Worm (Caenorhabditis elegans) whole organism, young adult: Measurements from ENCODE around the gene npr-41.

Experiments used
- B0019.2 ChIP-seq: fragments of 200-800 bp; sonication (Bioruptor generic); conservative IDR thresholded peaks from 2 replicates; pipeline ENCODE4 v1.3.6; 2022; ENCODE audit warnings: missing genetic modification reagents, missing genetic modification characterization, missing compliant biosample characterization
- B0336.3 ChIP-seq: fragments of 200-800 bp; sonication (Bioruptor generic); IDR thresholded peaks from 2 replicates; pipeline ENCODE4 v1.3.6; 2022; ENCODE audit warnings: missing genetic modification characterization, missing compliant biosample characterization
- C17E4.6 ChIP-seq: fragments of 200-800 bp; sonication (Bioruptor generic); IDR thresholded peaks from 2 replicates; pipeline ENCODE4 v1.3.6; 2022; ENCODE audit warnings: missing genetic modification reagents, missing genetic modification characterization, missing compliant biosample characterization
- F57A8.1 ChIP-seq: fragments of 200-800 bp; sonication (Bioruptor generic); optimal IDR thresholded peaks from 2 replicates; lab custom pipeline; 2018; ENCODE audit warnings: mild to moderate bottlenecking, missing genetic modification characterization, moderate library complexity, missing compliant biosample characterization
- ama-1 ChIP-seq, 3 experiments: fragments of 150-350 bp in 1 of 3; sonication (generic microtip) in 2 of 3; optimal IDR thresholded peaks; 2 replicates each; lab custom pipeline; 2014 to 2018; ENCODE audit warnings: missing biosample characterization in 2 of 3, missing genetic modification characterization in 2 of 3, missing genetic modification reagents in 2 of 3
- cebp-1 ChIP-seq, 2 experiments: fragments of 200-800 bp in 1 of 2; sonication (Bioruptor generic) in 1 of 2; sonication (generic microtip) in 1 of 2; IDR thresholded peaks in 1 of 2; optimal IDR thresholded peaks in 1 of 2; 2 replicates each; pipeline versions ENCODE4 v1.3.6 to Lab custom; 2017 to 2022; ENCODE audit warnings: missing compliant biosample characterization in 2 of 2, missing genetic modification characterization in 2 of 2, mild to moderate bottlenecking in 1 of 2, missing genetic modification reagents in 1 of 2, moderate library complexity in 1 of 2
- cebp-2 ChIP-seq: fragments of 200-800 bp; sonication (Bioruptor generic); IDR thresholded peaks from 2 replicates; pipeline ENCODE4 v1.3.6; 2022; ENCODE audit warnings: missing genetic modification characterization, missing compliant biosample characterization
- ceh-27 ChIP-seq: fragments of 200-800 bp; sonication (Bioruptor generic); optimal IDR thresholded peaks from 2 replicates; lab custom pipeline; 2018; ENCODE audit warnings: mild to moderate bottlenecking, missing genetic modification characterization, moderate library complexity, missing compliant biosample characterization
- lin-35 ChIP-seq, 3 experiments: fragments of 150-350 bp in 2 of 3; sonication (generic microtip) in 1 of 3; optimal IDR thresholded peaks; 2 replicates each; lab custom pipeline; 2014 to 2018; ENCODE audit warnings: missing biosample characterization in 3 of 3, missing genetic modification characterization in 3 of 3, missing genetic modification reagents in 3 of 3
- nfya-2 ChIP-seq: fragments of 200-800 bp; sonication (Bioruptor generic); IDR thresholded peaks from 2 replicates; pipeline ENCODE4 v1.3.6; 2022; ENCODE audit warnings: missing genetic modification reagents, missing genetic modification characterization, missing compliant biosample characterization
- sdz-38 ChIP-seq: sonication (generic microtip); optimal IDR thresholded peaks from 2 replicates; lab custom pipeline; 2016; ENCODE audit warnings: missing genotype, missing genetic modification characterization, missing compliant biosample characterization
- tbp1 ChIP-seq: fragments of 200-800 bp; sonication (Bioruptor generic); optimal IDR thresholded peaks from 2 replicates; lab custom pipeline; 2018; ENCODE audit warnings: mild to moderate bottlenecking, missing genetic modification characterization, missing compliant biosample characterization
- unc-62 ChIP-seq: fragments of 150-350 bp; optimal IDR thresholded peaks from 2 replicates; lab custom pipeline; 2014; ENCODE audit warnings: missing biosample characterization, missing genetic modification reagents, missing genetic modification characterization
- ztf-6 ChIP-seq: fragments of 200-800 bp; sonication (Bioruptor generic); IDR thresholded peaks from 2 replicates; pipeline ENCODE4 v1.3.6; 2022; ENCODE audit warnings: missing genetic modification reagents, missing genetic modification characterization, missing compliant biosample characterization

DNA sequence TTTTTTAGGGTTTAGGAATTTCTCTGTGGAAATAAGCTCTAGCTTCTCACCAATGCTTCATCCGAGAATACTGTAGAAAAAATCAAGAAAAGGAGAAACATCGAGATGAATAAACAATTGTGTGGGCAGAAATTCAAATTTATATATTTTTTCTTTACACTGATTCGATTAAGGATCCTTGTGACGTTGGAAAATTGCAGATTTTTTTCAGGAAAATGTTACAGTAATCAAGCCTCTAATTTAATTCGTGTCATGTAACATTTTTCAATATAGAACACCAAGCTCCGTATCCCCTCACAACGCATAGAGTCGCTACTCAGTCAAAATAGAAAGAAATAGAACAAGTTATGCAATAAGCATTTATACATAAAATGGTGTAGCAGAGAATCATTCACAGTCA, 34.1 kb upstream of the npr-41 start, which contains the start of gene W02B12.16:
- TF ChIP-seq ama-1 (optimal IDR thresholded peaks at IDR 0.05; lab: Kevin White, UChicago) = no peak
- no peak for TF ChIP-seq ama-1 (GFP tag; optimal IDR thresholded peaks at IDR 0.05; lab: Kevin White, UChicago)
- TF ChIP-seq cebp-1 (GFP tag; IDR thresholded peaks at IDR 0.05; lab: Robert Waterston, UW) = no peak
- TF ChIP-seq cebp-1 (tag; optimal IDR thresholded peaks at IDR 0.05; lab: Kevin White, UChicago) = no peak
- no peak for TF ChIP-seq nfya-2 (GFP tag; lab: Robert Waterston, UW)
- no peak for TF ChIP-seq cebp-2 (GFP tag; lab: Robert Waterston, UW)
- no peak for TF ChIP-seq tbp1 (GFP tag; lab: Kevin White, UChicago)
- no peak for TF ChIP-seq unc-62 (GFP tag; lab: Kevin White, UChicago)
- no peak for TF ChIP-seq ceh-27 (GFP tag; lab: Kevin White, UChicago)
- no peak for TF ChIP-seq B0336.3 (GFP tag; lab: Robert Waterston, UW)
- no peak for TF ChIP-seq ztf-6 (GFP tag; lab: Robert Waterston, UW)
- no peak for TF ChIP-seq B0019.2 (GFP tag; lab: Robert Waterston, UW)
- TF ChIP-seq F57A8.1 = no peak
- TF ChIP-seq lin-35 (GFP tag; optimal IDR thresholded peaks at IDR 0.05; lab: Kevin White, UChicago) = no peak
- no peak for TF ChIP-seq C17E4.6
- TF ChIP-seq sdz-38 (tag; lab: Kevin White, UChicago) = no peak
